Fruit fly (Drosophila melanogaster) whole organism, embryonic: ENCODE data around the gene CG18557.

Source experiments
- CG12942 ChIP-seq: fragments of 200-800 bp; sonication (Bioruptor generic); optimal IDR thresholded peaks from 3 replicates; lab custom pipeline; 2016; ENCODE audit warnings: missing biosample characterization, missing genetic modification characterization
- CG14441 ChIP-seq: fragments of 200-800 bp; sonication (Bioruptor generic); IDR thresholded peaks from 2 replicates; pipeline ENCODE4 v1.3.6; 2022; ENCODE audit warnings: missing biosample characterization, missing genetic modification characterization
- CG1602 ChIP-seq: fragments of 200-800 bp; sonication (Bioruptor generic); optimal IDR thresholded peaks from 3 replicates; lab custom pipeline; 2016; ENCODE audit warnings: missing biosample characterization, missing genetic modification characterization
- CG1647 ChIP-seq: fragments of 200-800 bp; sonication (Bioruptor generic); optimal IDR thresholded peaks from 3 replicates; lab custom pipeline; 2016; ENCODE audit warnings: missing biosample characterization, missing genetic modification characterization
- CG17186 ChIP-seq: fragments of 200-800 bp; sonication (Bioruptor generic); optimal IDR thresholded peaks from 3 replicates; lab custom pipeline; 2017; ENCODE audit warnings: missing biosample characterization, missing genetic modification reagents, missing genetic modification characterization
- CG17912 ChIP-seq: fragments of 200-800 bp; sonication (Bioruptor generic); optimal IDR thresholded peaks from 2 replicates; lab custom pipeline; 2018; ENCODE audit warnings: missing biosample characterization, mild to moderate bottlenecking, missing genetic modification characterization
- CG18011 ChIP-seq: fragments of 200-800 bp; sonication (Bioruptor generic); optimal IDR thresholded peaks from 2 replicates; lab custom pipeline; 2017; ENCODE audit warnings: missing biosample characterization, missing genetic modification characterization, mild to moderate bottlenecking, moderate library complexity, missing genotype
- CG2199 ChIP-seq: fragments of 200-800 bp; sonication (Bioruptor generic); IDR thresholded peaks from 3 replicates; pipeline ENCODE4 v1.3.6; 2022; ENCODE audit warnings: missing biosample characterization, missing genetic modification characterization
- CG2678 ChIP-seq: fragments of 200-800 bp; sonication (Bioruptor generic); optimal IDR thresholded peaks from 3 replicates; lab custom pipeline; 2019; ENCODE audit warnings: missing biosample characterization, mild to moderate bottlenecking, missing genetic modification characterization, moderate library complexity
- CG32532 ChIP-seq: fragments of 200-800 bp; sonication (Bioruptor generic); IDR thresholded peaks from 2 replicates; pipeline ENCODE4 v1.3.6; 2022; ENCODE audit warnings: missing biosample characterization, missing genetic modification characterization
- CG34224 ChIP-seq: fragments of 200-800 bp; sonication (Bioruptor generic); IDR thresholded peaks from 3 replicates; pipeline ENCODE4 v1.3.6; 2022; ENCODE audit warnings: missing biosample characterization, missing genetic modification characterization; ENCODE audit not compliant: partially characterized antibody
- CG3847 ChIP-seq: fragments of 200-800 bp; sonication (Bioruptor generic); IDR thresholded peaks from 2 replicates; pipeline ENCODE4 v1.3.6; 2022; ENCODE audit warnings: missing biosample characterization, missing genetic modification characterization
- CG6765 ChIP-seq: fragments of 200-800 bp; sonication (Bioruptor generic); optimal IDR thresholded peaks from 3 replicates; lab custom pipeline; 2017; ENCODE audit warnings: missing biosample characterization, mild to moderate bottlenecking, missing genetic modification characterization
- D19A ChIP-seq: fragments of 200-800 bp; optimal IDR thresholded peaks from 3 replicates; lab custom pipeline; 2019; ENCODE audit warnings: missing biosample characterization, mild to moderate bottlenecking, missing genetic modification characterization, moderate library complexity
- Dbx ChIP-seq: fragments of 200-800 bp; sonication (Bioruptor generic); IDR thresholded peaks from 3 replicates; pipeline ENCODE4 v1.3.6; 2022; ENCODE audit warnings: missing biosample characterization, missing genetic modification characterization
- Doc3 ChIP-seq: fragments of 200-800 bp; sonication (Bioruptor generic); IDR thresholded peaks from 3 replicates; pipeline ENCODE4 v1.3.6; 2022; ENCODE audit warnings: missing biosample characterization, missing genetic modification characterization; ENCODE audit not compliant: partially characterized antibody
- E2f1 ChIP-seq: fragments of 200-800 bp; sonication (Bioruptor generic); IDR thresholded peaks from 2 replicates; pipeline ENCODE4 v1.3.6; 2022; ENCODE audit warnings: missing biosample characterization, missing genetic modification characterization
- E2f2 ChIP-seq: fragments of 200-800 bp; sonication (Bioruptor generic); IDR thresholded peaks from 2 replicates; pipeline ENCODE4 v1.3.6; 2022; ENCODE audit warnings: missing biosample characterization, missing genetic modification characterization
- Ets65A ChIP-seq: fragments of 200-800 bp; sonication (Bioruptor generic); peaks from one replicate; lab custom pipeline; 2016; ENCODE audit warnings: missing biosample characterization, missing genetic modification characterization
- Fer2 ChIP-seq: fragments of 200-800 bp; sonication (Bioruptor generic); optimal IDR thresholded peaks from 2 replicates; lab custom pipeline; 2018; ENCODE audit warnings: missing biosample characterization, mild to moderate bottlenecking, missing genetic modification characterization, moderate library complexity
- Fer3 ChIP-seq: fragments of 200-800 bp; sonication (Bioruptor generic); optimal IDR thresholded peaks from 2 replicates; lab custom pipeline; 2018; ENCODE audit warnings: missing biosample characterization, mild to moderate bottlenecking, missing genetic modification characterization, moderate library complexity
- Lpt ChIP-seq: fragments of >200 bp; optimal IDR thresholded peaks from 2 replicates; lab custom pipeline; 2018; ENCODE audit warnings: missing biosample characterization, missing genetic modification characterization
- Mrtf ChIP-seq: fragments of 200-800 bp; sonication (Bioruptor generic); IDR thresholded peaks from 3 replicates; pipeline ENCODE4 v1.3.6; 2022; ENCODE audit warnings: missing biosample characterization, missing genetic modification characterization
- NC2α ChIP-seq: fragments of 200-800 bp; sonication (Bioruptor generic); optimal IDR thresholded peaks from 2 replicates; lab custom pipeline; 2016; ENCODE audit warnings: missing biosample characterization, missing genetic modification characterization
- Optix ChIP-seq: fragments of 200-800 bp; sonication (Bioruptor generic); IDR thresholded peaks from 3 replicates; pipeline ENCODE4 v1.3.6; 2022; ENCODE audit warnings: missing biosample characterization, missing genetic modification characterization
- PHDP ChIP-seq: fragments of 200-800 bp; sonication (Bioruptor generic); optimal IDR thresholded peaks from 3 replicates; lab custom pipeline; 2018; ENCODE audit warnings: missing biosample characterization, mild to moderate bottlenecking, missing genetic modification characterization, moderate library complexity
- Sin3A ChIP-seq: fragments of >200 bp; optimal IDR thresholded peaks from 2 replicates; lab custom pipeline; 2018
- YL-1 ChIP-seq: fragments of 200-800 bp; sonication (Bioruptor generic); optimal IDR thresholded peaks from 3 replicates; lab custom pipeline; 2017; ENCODE audit warnings: missing biosample characterization, mild to moderate bottlenecking, missing genetic modification characterization
- aop ChIP-seq: fragments of 200-800 bp; sonication (Bioruptor generic); IDR thresholded peaks from 2 replicates; pipeline ENCODE4 v1.3.6; 2022; ENCODE audit warnings: missing biosample characterization, missing genetic modification characterization
- az2 ChIP-seq: fragments of 200-800 bp; sonication (Bioruptor generic); optimal IDR thresholded peaks from 3 replicates; lab custom pipeline; 2016; ENCODE audit warnings: missing biosample characterization, missing genetic modification characterization
- bsh ChIP-seq, 2 experiments: fragments of 200-800 bp; sonication (Bioruptor generic); optimal IDR thresholded peaks; 2 replicates each; lab custom pipeline; 2017 to 2018; ENCODE audit warnings: mild to moderate bottlenecking in 2 of 2, missing biosample characterization in 2 of 2, missing genetic modification characterization in 2 of 2, moderate library complexity in 1 of 2
- caup ChIP-seq: fragments of 200-800 bp; sonication (Bioruptor generic); optimal IDR thresholded peaks from 3 replicates; lab custom pipeline; 2017; ENCODE audit warnings: missing biosample characterization, mild to moderate bottlenecking, missing genetic modification characterization, moderate library complexity; ENCODE audit not compliant: severe bottlenecking
- ci ChIP-seq: fragments of 200-800 bp; sonication (Bioruptor generic); IDR thresholded peaks from 3 replicates; pipeline ENCODE4 v1.3.6; 2022; ENCODE audit warnings: missing biosample characterization, missing genetic modification characterization
- dpn ChIP-seq, 2 experiments: fragments of 200-800 bp; sonication (Bioruptor generic); optimal IDR thresholded peaks; 3 replicates each; lab custom pipeline; 2016; ENCODE audit warnings: missing biosample characterization in 2 of 2, missing genetic modification characterization in 2 of 2
- ems ChIP-seq: fragments of 200-800 bp; sonication (Bioruptor generic); optimal IDR thresholded peaks from 3 replicates; lab custom pipeline; 2016; ENCODE audit warnings: missing biosample characterization, missing genetic modification characterization
- esg ChIP-seq: fragments of 200-800 bp; sonication (Bioruptor generic); conservative IDR thresholded peaks from 2 replicates; pipeline ENCODE4 v1.3.6; 2022; ENCODE audit warnings: missing biosample characterization, missing genetic modification characterization
- kay ChIP-seq: fragments of 200-800 bp; sonication (Bioruptor generic); optimal IDR thresholded peaks from 2 replicates; lab custom pipeline; 2016; ENCODE audit warnings: missing biosample characterization, missing genetic modification characterization
- pita ChIP-seq: fragments of 200-800 bp; sonication (Bioruptor generic); optimal IDR thresholded peaks from 2 replicates; lab custom pipeline; 2017; ENCODE audit warnings: missing biosample characterization, mild to moderate bottlenecking, missing genetic modification characterization
- pzg ChIP-seq: fragments of 200-800 bp; sonication (Bioruptor generic); optimal IDR thresholded peaks from 3 replicates; lab custom pipeline; 2018; ENCODE audit warnings: missing biosample characterization, mild to moderate bottlenecking, missing genetic modification characterization, moderate library complexity
- ro ChIP-seq: fragments of 200-800 bp; sonication (Bioruptor generic); IDR thresholded peaks from 2 replicates; pipeline ENCODE4 v1.3.6; 2022; ENCODE audit warnings: missing biosample characterization, missing genetic modification characterization
- run ChIP-seq: fragments of 200-800 bp; sonication (Bioruptor generic); optimal IDR thresholded peaks from 3 replicates; lab custom pipeline; 2018; ENCODE audit warnings: missing biosample characterization, mild to moderate bottlenecking, missing genetic modification characterization
- sc ChIP-seq, 3 experiments: fragments of >200 bp in 2 of 3; fragments of 200-800 bp in 1 of 3; sonication (Bioruptor generic) in 1 of 3; optimal IDR thresholded peaks; 2 replicates in 2 of 3; 3 replicates in 1 of 3; lab custom pipeline; 2017; ENCODE audit warnings: mild to moderate bottlenecking in 1 of 3, missing biosample characterization in 1 of 3, missing genetic modification characterization in 1 of 3, missing genetic modification reagents in 1 of 3
- sens ChIP-seq: fragments of 200-800 bp; sonication (Bioruptor generic); peaks from one replicate; lab custom pipeline; 2016; ENCODE audit warnings: missing biosample characterization, missing genetic modification characterization
- shn ChIP-seq: fragments of 200-800 bp; sonication (Bioruptor generic); optimal IDR thresholded peaks from 3 replicates; lab custom pipeline; 2016; ENCODE audit warnings: missing biosample characterization, missing genetic modification characterization
- sob ChIP-seq: fragments of 200-800 bp; sonication (Bioruptor generic); IDR thresholded peaks from 2 replicates; pipeline ENCODE4 v1.3.6; 2022; ENCODE audit warnings: missing biosample characterization, missing genetic modification characterization
- stc ChIP-seq: fragments of 200-800 bp; sonication (Bioruptor generic); IDR thresholded peaks from 2 replicates; pipeline ENCODE4 v1.3.6; 2022; ENCODE audit warnings: missing biosample characterization, missing genetic modification characterization
- trh ChIP-seq: fragments of 200-800 bp; sonication (Bioruptor generic); optimal IDR thresholded peaks from 2 replicates; lab custom pipeline; 2016; ENCODE audit warnings: missing biosample characterization, missing genetic modification characterization
- tup ChIP-seq: fragments of 200-800 bp; sonication (Bioruptor generic); optimal IDR thresholded peaks from 2 replicates; lab custom pipeline; 2016; ENCODE audit warnings: missing biosample characterization, mild to moderate bottlenecking, missing genetic modification characterization, moderate library complexity
- twi ChIP-seq: fragments of 200-800 bp; optimal IDR thresholded peaks from 2 replicates; lab custom pipeline; 2019; ENCODE audit warnings: missing biosample characterization, mild to moderate bottlenecking, missing genetic modification characterization, moderate library complexity

The CG18557 gene

dm6 chr2L:2884683-2885502 is 39.4 kb upstream of the CG18557 start (continued):
- no peak for TF ChIP-seq sens (GFP tag; lab: Kevin White, UChicago)
- TF ChIP-seq CG34224 (GFP tag; lab: Robert Waterston, UW), result peak; percentile 51
- TF ChIP-seq CG6765 (GFP tag; lab: Kevin White, UChicago), result peak; percentile 34
- TF ChIP-seq dpn (GFP tag; optimal IDR thresholded peaks at IDR 0.05; lab: Kevin White, UChicago), result peak in 1 of 2 experiments; percentile 18
- TF ChIP-seq D19A (tag; lab: Kevin White, UChicago), result peak; percentile 20
- no peak for TF ChIP-seq CG18011
- TF ChIP-seq kay, result no peak
- peak; percentile 70 for TF ChIP-seq CG32532
- TF ChIP-seq Optix, result 0 out of 3 replicates have a peak, but pooled peaks have one; percentile 36
- TF ChIP-seq ems (GFP tag; lab: Kevin White, UChicago), result peak; percentile 30
- TF ChIP-seq Dbx, result peak; percentile 69
- TF ChIP-seq ci (GFP tag; lab: Robert Waterston, UW), result peak; percentile 86
- peak; percentile 39 for TF ChIP-seq CG17912
- TF ChIP-seq bsh (GFP tag; optimal IDR thresholded peaks at IDR 0.05; lab: Kevin White, UChicago), result peak in 1 of 2 experiments; percentile 7
- 0 out of 2 replicates have a peak, but pooled peaks have one; percentile 31 for TF ChIP-seq stc (GFP tag; lab: Robert Waterston, UW)
- peak; percentile 33 for TF ChIP-seq PHDP (tag; lab: Kevin White, UChicago)
- no peak for TF ChIP-seq trh (GFP tag; lab: Kevin White, UChicago)
- peak; percentile 22 for TF ChIP-seq twi (tag; lab: Kevin White, UChicago)
- peak; percentile 29 for TF ChIP-seq Fer2 (tag; lab: Kevin White, UChicago)
- TF ChIP-seq YL-1 (GFP tag; lab: Kevin White, UChicago), result peak; percentile 5
- no peak for TF ChIP-seq Ets65A (GFP tag; lab: Kevin White, UChicago)
- no peak for TF ChIP-seq az2 (GFP tag; lab: Kevin White, UChicago)
- TF ChIP-seq CG12942 (GFP tag; lab: Kevin White, UChicago), result no peak
- TF ChIP-seq sob (GFP tag; lab: Robert Waterston, UW), result peak; percentile 63
- TF ChIP-seq Lpt (GFP tag; lab: Kevin White, UChicago), result no peak
- TF ChIP-seq Doc3, result no peak
- no peak for TF ChIP-seq tup (GFP tag; lab: Kevin White, UChicago)
- TF ChIP-seq E2f2 (GFP tag; lab: Robert Waterston, UW), result peak; percentile 77
- TF ChIP-seq Fer3 (tag; lab: Kevin White, UChicago), result peak; percentile 42
- TF ChIP-seq shn (GFP tag; lab: Kevin White, UChicago), result peak; percentile 35
- peak; percentile 68 for TF ChIP-seq caup (GFP tag; lab: Kevin White, UChicago)
- peak; percentile 50 for TF ChIP-seq NC2α (GFP tag; lab: Kevin White, UChicago)
- no peak for TF ChIP-seq ro (GFP tag; lab: Robert Waterston, UW)
- peak; percentile 84 for TF ChIP-seq CG17186
- TF ChIP-seq run, result peak; percentile 20
- peak; percentile 92 for TF ChIP-seq pzg (GFP tag; lab: Kevin White, UChicago)
- TF ChIP-seq pita (GFP tag; lab: Kevin White, UChicago), result no peak
- TF ChIP-seq esg, result peak; percentile 37; the same call in 1 of the 2 replicates
- TF ChIP-seq aop, result peak; percentile 42; the same call in 1 of the 2 replicates
- TF ChIP-seq Sin3A (lab: Kevin White, UChicago), result no peak
- no peak for TF ChIP-seq sc (optimal IDR thresholded peaks at IDR 0.05; lab: Kevin White, UChicago)
- TF ChIP-seq sc (GFP tag; optimal IDR thresholded peaks at IDR 0.05; lab: Kevin White, UChicago), result peak; percentile 2
- peak; percentile 44 for TF ChIP-seq CG2678 (tag; lab: Kevin White, UChicago)
- TF ChIP-seq CG3847 (GFP tag; lab: Robert Waterston, UW), result peak; percentile 70
- peak; percentile 37; the same call in 1 of the 2 replicates for TF ChIP-seq E2f1 (GFP tag; lab: Robert Waterston, UW)
- peak; percentile 69 for TF ChIP-seq CG14441 (GFP tag; lab: Robert Waterston, UW)
- peak; percentile 8 for TF ChIP-seq CG1647 (GFP tag; lab: Kevin White, UChicago)
- no peak for TF ChIP-seq CG1602 (GFP tag; lab: Kevin White, UChicago)
- TF ChIP-seq CG2199 (GFP tag; lab: Robert Waterston, UW), result peak; percentile 70
- TF ChIP-seq Mrtf, result peak; percentile 53; the same call in 1 of the 3 replicates
